Fruit fly (Drosophila melanogaster): ENCODE results near the gene ifc.

The ifc gene

dm6 chr2L:5943229-5944078 lies 42.7 kb upstream of the ifc start, which contains the start of the genes Sfp26Ad and Gpdh1 (continued):
- TF ChIP-seq CG31224 (GFP tag; IDR thresholded peaks at IDR 0.05), result no peak
- TF ChIP-seq CG13894 (tag; optimal IDR thresholded peaks at IDR 0.05), result peak; percentile 60
- TF ChIP-seq Bteb2 (GFP tag; optimal IDR thresholded peaks at IDR 0.05), result peak; percentile 87
- peak; percentile 78 for TF ChIP-seq CG7556 (GFP tag; optimal IDR thresholded peaks at IDR 0.05)
- peak; percentile 86 for TF ChIP-seq Xbp1 (GFP tag; optimal IDR thresholded peaks at IDR 0.05)
- TF ChIP-seq wdn (GFP tag; IDR thresholded peaks at IDR 0.05), result no peak
- peak; percentile 94; the same call in 3 of the 4 replicates for TF ChIP-seq chinmo (GFP tag; IDR thresholded peaks at IDR 0.05; ENCODE audit: partially characterized antibody)
- TF ChIP-seq CG32767 (GFP tag; IDR thresholded peaks at IDR 0.05), result peak; percentile 61; the same call in 1 of the 2 replicates
- TF ChIP-seq CG30020 (tag; optimal IDR thresholded peaks at IDR 0.05), result peak; percentile 47
- TF ChIP-seq Oli (tag; optimal IDR thresholded peaks at IDR 0.05), result peak; percentile 22
- TF ChIP-seq odd (GFP tag; optimal IDR thresholded peaks at IDR 0.05), result no peak
- TF ChIP-seq CG2199 (GFP tag; IDR thresholded peaks at IDR 0.05), result peak; percentile 72; the same call in 2 of the 3 replicates
- peak; percentile 58; the same call in 1 of the 2 replicates for TF ChIP-seq E2f1 (GFP tag; IDR thresholded peaks at IDR 0.05)
- peak; percentile 44; the same call in 1 of the 2 replicates for TF ChIP-seq CG5953 (GFP tag; IDR thresholded peaks at IDR 0.05)
- peak; percentile 45; the same call in 1 of the 2 replicates for TF ChIP-seq ttk (GFP tag; IDR thresholded peaks at IDR 0.05)
- peak; percentile 91 for TF ChIP-seq CG4617 (GFP tag; optimal IDR thresholded peaks at IDR 0.05; ENCODE audit: borderline replicate concordance)
- peak; percentile 64; the same call in 2 of the 3 replicates for TF ChIP-seq CG11695 (GFP tag; IDR thresholded peaks at IDR 0.05)
- peak; percentile 11 for TF ChIP-seq Spps (tag; optimal IDR thresholded peaks at IDR 0.05)
- TF ChIP-seq Pdp1 (GFP tag; optimal IDR thresholded peaks at IDR 0.05), result peak; percentile 39 to 72
- peak; percentile 32; the same call in 1 of the 2 replicates for TF ChIP-seq CG10959 (GFP tag; IDR thresholded peaks at IDR 0.05)
- TF ChIP-seq unpg (GFP tag; optimal IDR thresholded peaks at IDR 0.05), result peak; percentile 68
- TF ChIP-seq E2f2 (GFP tag; IDR thresholded peaks at IDR 0.05), result peak; percentile 100
- TF ChIP-seq ham (GFP tag; IDR thresholded peaks at IDR 0.05), result peak; percentile 10; the same call in 1 of the 2 replicates
- TF ChIP-seq CG10654 (GFP tag; optimal IDR thresholded peaks at IDR 0.05), result peak; percentile 64
- TF ChIP-seq CG12769 (tag; optimal IDR thresholded peaks at IDR 0.05), result peak; percentile 78
- TF ChIP-seq Meics (GFP tag; optimal IDR thresholded peaks at IDR 0.05), result peak; percentile 74
- TF ChIP-seq HLH54F (GFP tag; optimal IDR thresholded peaks at IDR 0.05), result peak; percentile 84
- TF ChIP-seq knrl (GFP tag; IDR thresholded peaks at IDR 0.05; ENCODE audit: partially characterized antibody), result peak; percentile 50; the same call in 1 of the 3 replicates
- peak; percentile 83 for TF ChIP-seq ind (GFP tag; optimal IDR thresholded peaks at IDR 0.05)
- TF ChIP-seq gcm2 (GFP tag; optimal IDR thresholded peaks at IDR 0.05), result peak; percentile 57
- peak; percentile 87 for TF ChIP-seq CG11456 (GFP tag; IDR thresholded peaks at IDR 0.05)
- TF ChIP-seq Nf-YC (tag; optimal IDR thresholded peaks at IDR 0.05), result peak; percentile 71
- TF ChIP-seq ab (GFP tag; optimal IDR thresholded peaks at IDR 0.05), result peak; percentile 26
- peak; percentile 42 for TF ChIP-seq Deaf1 (tag; optimal IDR thresholded peaks at IDR 0.05)
- TF ChIP-seq CG13296 (GFP tag; optimal IDR thresholded peaks at IDR 0.05), result peak; percentile 69
- peak; percentile 68 for TF ChIP-seq CG10543 (GFP tag; optimal IDR thresholded peaks at IDR 0.05)
- peak; percentile 56; the same call in 1 of the 2 replicates for TF ChIP-seq CG11085 (GFP tag; IDR thresholded peaks at IDR 0.05)
- peak; percentile 54 for TF ChIP-seq CG9797 (GFP tag; optimal IDR thresholded peaks at IDR 0.05)
- peak; percentile 64 for TF ChIP-seq CG4854 (GFP tag; optimal IDR thresholded peaks at IDR 0.05)
- TF ChIP-seq row (GFP tag; IDR thresholded peaks at IDR 0.05), result peak; percentile 77
- TF ChIP-seq CG13775 (GFP tag; optimal IDR thresholded peaks at IDR 0.05), result peak; percentile 72
- peak; percentile 79 for TF ChIP-seq gem (tag; optimal IDR thresholded peaks at IDR 0.05)
- peak; percentile 48 for TF ChIP-seq tio (GFP tag; optimal IDR thresholded peaks at IDR 0.05)
- peak; percentile 28; the same call in 1 of the 2 replicates for TF ChIP-seq esg (GFP tag; conservative IDR thresholded peaks at IDR 0.05)
- TF ChIP-seq HLH4C (GFP tag; IDR thresholded peaks at IDR 0.05; ENCODE audit: partially characterized antibody), result peak; percentile 44; the same call in 2 of the 3 replicates
- TF ChIP-seq CG14441 (GFP tag; IDR thresholded peaks at IDR 0.05), result peak; percentile 60
- peak; percentile 75 for TF ChIP-seq CG13123 (GFP tag; optimal IDR thresholded peaks at IDR 0.05)
- TF ChIP-seq br (optimal IDR thresholded peaks at IDR 0.05), result no peak

Data from whole organism, embryonic.